Fruit fly (Drosophila melanogaster) whole organism, pupa: Measurements from ENCODE around the gene Cyt-b5-r.
A peak's percentile ranks its signal among the peaks of the same experiment; 100 is the strongest.

Experiments used
- CG10348 ChIP-seq: fragments of 200-800 bp; sonication (Bioruptor generic); IDR thresholded peaks from 2 replicates; pipeline ENCODE4 v1.3.6; 2022; ENCODE audit warnings: missing biosample characterization, missing genetic modification characterization
- CG12605 ChIP-seq: fragments of 200-800 bp; sonication (Bioruptor generic); IDR thresholded peaks from 2 replicates; pipeline ENCODE4 v1.3.6; 2022; ENCODE audit warnings: missing biosample characterization, missing genetic modification characterization
- CG13204 ChIP-seq: fragments of 200-800 bp; sonication (Bioruptor generic); optimal IDR thresholded peaks from 2 replicates; lab custom pipeline; 2018; ENCODE audit warnings: missing biosample characterization, mild to moderate bottlenecking, missing genetic modification characterization, moderate library complexity
- CG14655 ChIP-seq: fragments of 200-800 bp; sonication (Bioruptor generic); optimal IDR thresholded peaks from 3 replicates; lab custom pipeline; 2017; ENCODE audit warnings: mild to moderate bottlenecking, missing biosample characterization, missing genetic modification reagents, missing genetic modification characterization
- CG15710 ChIP-seq: fragments of 200-800 bp; sonication (Bioruptor generic); optimal IDR thresholded peaks from 2 replicates; lab custom pipeline; 2018; ENCODE audit warnings: missing biosample characterization, mild to moderate bottlenecking, missing genetic modification characterization, moderate library complexity
- CG17806 ChIP-seq: fragments of 200-800 bp; sonication (Bioruptor generic); optimal IDR thresholded peaks from 2 replicates; lab custom pipeline; 2018; ENCODE audit warnings: missing biosample characterization, mild to moderate bottlenecking, missing genetic modification characterization, moderate library complexity
- CG32121 ChIP-seq: fragments of 200-800 bp; sonication (Bioruptor generic); IDR thresholded peaks from 2 replicates; pipeline ENCODE4 v1.3.6; 2022; ENCODE audit warnings: missing biosample characterization, missing genetic modification characterization
- CG34367 ChIP-seq: fragments of 200-800 bp; sonication (Bioruptor generic); optimal IDR thresholded peaks from 2 replicates; lab custom pipeline; 2018; ENCODE audit warnings: missing biosample characterization, mild to moderate bottlenecking, missing genetic modification characterization
- CG4496 ChIP-seq: fragments of 200-800 bp; sonication (Bioruptor generic); IDR thresholded peaks from 3 replicates; pipeline ENCODE4 v1.3.6; 2022; ENCODE audit warnings: missing biosample characterization, missing genetic modification characterization
- CG8159 ChIP-seq: fragments of 200-800 bp; sonication (Bioruptor generic); optimal IDR thresholded peaks from 3 replicates; lab custom pipeline; 2018; ENCODE audit warnings: missing biosample characterization, mild to moderate bottlenecking, missing genetic modification characterization, moderate library complexity
- CG8301 ChIP-seq: fragments of 200-800 bp; sonication (Bioruptor generic); optimal IDR thresholded peaks from 2 replicates; lab custom pipeline; 2018; ENCODE audit warnings: missing biosample characterization, mild to moderate bottlenecking, missing genetic modification characterization
- CG9948 ChIP-seq: fragments of 200-800 bp; sonication (Bioruptor generic); optimal IDR thresholded peaks from 2 replicates; lab custom pipeline; 2018; ENCODE audit warnings: missing biosample characterization, mild to moderate bottlenecking, missing genetic modification characterization, moderate library complexity
- D1 ChIP-seq: fragments of 200-800 bp; sonication (Bioruptor generic); optimal IDR thresholded peaks from 2 replicates; lab custom pipeline; 2018; ENCODE audit warnings: missing biosample characterization, mild to moderate bottlenecking, missing genetic modification characterization, moderate library complexity
- EcR ChIP-seq: fragments of 200-800 bp; sonication (Bioruptor generic); optimal IDR thresholded peaks from 3 replicates; lab custom pipeline; 2019; ENCODE audit warnings: missing biosample characterization, missing genetic modification characterization, mild to moderate bottlenecking, moderate library complexity, missing genetic modification reagents
- Ets98B ChIP-seq: fragments of 200-800 bp; sonication (Bioruptor generic); IDR thresholded peaks from 2 replicates; pipeline ENCODE4 v1.3.6; 2022; ENCODE audit warnings: missing biosample characterization, missing genetic modification characterization
- Pif1A ChIP-seq: fragments of 200-800 bp; sonication (Bioruptor generic); optimal IDR thresholded peaks from 3 replicates; lab custom pipeline; 2016; ENCODE audit warnings: missing biosample characterization, missing genetic modification characterization
- Pif1B ChIP-seq: fragments of 200-800 bp; sonication (Bioruptor generic); optimal IDR thresholded peaks from 3 replicates; lab custom pipeline; 2016; ENCODE audit warnings: missing biosample characterization, missing genetic modification characterization
- Snoo ChIP-seq: fragments of 200-800 bp; sonication (Bioruptor generic); optimal IDR thresholded peaks from 3 replicates; lab custom pipeline; 2017; ENCODE audit warnings: missing biosample characterization, mild to moderate bottlenecking, missing genetic modification characterization, inconsistent platforms
- fd96Ca ChIP-seq: fragments of 200-800 bp; sonication (Bioruptor generic); IDR thresholded peaks from 3 replicates; pipeline ENCODE4 v1.3.6; 2022; ENCODE audit warnings: missing biosample characterization, missing genetic modification characterization
- gl ChIP-seq: fragments of 200-800 bp; sonication (Bioruptor generic); optimal IDR thresholded peaks from 2 replicates; lab custom pipeline; 2018; ENCODE audit warnings: missing biosample characterization, mild to moderate bottlenecking, missing genetic modification characterization
- rn ChIP-seq: fragments of 200-800 bp; sonication (Bioruptor generic); IDR thresholded peaks from 2 replicates; pipeline ENCODE4 v1.3.6; 2022; ENCODE audit warnings: missing biosample characterization, missing genetic modification characterization

The Cyt-b5-r gene

dm6 chr2L:16826872-16827506, 36.5 kb upstream of the Cyt-b5-r start, which contains the start of gene AspRS-m:
AspRS-m (plus strand) TSS chr2L:16827078.
- TF ChIP-seq EcR (GFP tag; lab: Kevin White, UChicago) (no peak), CG10348 (GFP tag; lab: Robert Waterston, UW) (no peak), CG32121 (GFP tag; lab: Robert Waterston, UW) (no peak), rn (GFP tag; lab: Robert Waterston, UW) (no peak), CG8159 (tag; lab: Kevin White, UChicago) (no peak), Pif1A (GFP tag; lab: Kevin White, UChicago) (no peak), CG4496 (no peak), CG15710 (tag; lab: Kevin White, UChicago) (no peak), CG12605 (no peak), Snoo (tag; lab: Kevin White, UChicago) (no peak), fd96Ca (GFP tag; lab: Robert Waterston, UW) (no peak), CG34367 (no peak), Pif1B (GFP tag; lab: Kevin White, UChicago) (no peak), Ets98B (GFP tag; lab: Robert Waterston, UW) (no peak), D1 (tag; lab: Kevin White, UChicago) (no peak), CG14655 (GFP tag; lab: Kevin White, UChicago) (no peak), gl (tag; lab: Kevin White, UChicago) (no peak), CG17806 (tag; lab: Kevin White, UChicago) (no peak), CG13204 (no peak)

- TF ChIP-seq CG4496 (no peak), gl (tag; lab: Kevin White, UChicago) (no peak)
- TF ChIP-seq, all 21 proteins: peak for 0
These were observed 34.4 kb upstream of the Cyt-b5-r start, which contains the start of gene Cse1 for dm6 chr2L:16824905-16825333. Cse1 (minus strand) TSS chr2L:16825207.

dm6 chr2L:16820993-16821392, 30.5 kb upstream of the Cyt-b5-r start, which contains the start of gene CG13280:
CG13280 (minus strand) TSS chr2L:16821093.
- no peak for TF ChIP-seq Snoo (tag; lab: Kevin White, UChicago)

dm6 chr2L:16819714-16820113, 29.2 kb upstream of the Cyt-b5-r start:
- no peak for TF ChIP-seq fd96Ca (GFP tag; lab: Robert Waterston, UW)
- no peak for TF ChIP-seq CG15710 (tag; lab: Kevin White, UChicago)

- TF ChIP-seq Snoo (tag; lab: Kevin White, UChicago) (peak; percentile 46), CG34367 (peak; percentile 70), CG13204 (no peak), Ets98B (GFP tag; lab: Robert Waterston, UW) (peak; percentile 75), Pif1A (GFP tag; lab: Kevin White, UChicago) (peak; percentile 80), CG9948 (tag; lab: Kevin White, UChicago) (peak; percentile 69), EcR (GFP tag; lab: Kevin White, UChicago) (peak; percentile 86), CG4496 (peak; percentile 81), CG12605 (peak; percentile 50), Pif1B (GFP tag; lab: Kevin White, UChicago) (peak; percentile 68), D1 (tag; lab: Kevin White, UChicago) (peak; percentile 17), CG14655 (GFP tag; lab: Kevin White, UChicago) (peak; percentile 81), CG32121 (GFP tag; lab: Robert Waterston, UW) (peak; percentile 74), CG8301 (tag; lab: Kevin White, UChicago) (peak; percentile 80), rn (GFP tag; lab: Robert Waterston, UW) (no peak), CG15710 (tag; lab: Kevin White, UChicago) (peak; percentile 78), CG8159 (tag; lab: Kevin White, UChicago) (peak; percentile 78), fd96Ca (GFP tag; lab: Robert Waterston, UW) (no peak), gl (tag; lab: Kevin White, UChicago) (peak; percentile 35), CG17806 (tag; lab: Kevin White, UChicago) (peak; percentile 79), CG10348 (GFP tag; lab: Robert Waterston, UW) (no peak)
- TF ChIP-seq, all 21 proteins: peak for 17
These were observed 27.9 kb upstream of the Cyt-b5-r start for dm6 chr2L:16818335-16818973.

- no peak for TF ChIP-seq gl (tag; lab: Kevin White, UChicago)
- no peak for TF ChIP-seq Snoo (tag; lab: Kevin White, UChicago)
- TF ChIP-seq rn (GFP tag; lab: Robert Waterston, UW): no peak
- TF ChIP-seq D1 (tag; lab: Kevin White, UChicago): no peak
- TF ChIP-seq CG8159 (tag; lab: Kevin White, UChicago): peak; percentile 50
- TF ChIP-seq CG17806 (tag; lab: Kevin White, UChicago): no peak
- TF ChIP-seq CG12605: no peak
- no peak for TF ChIP-seq EcR (GFP tag; lab: Kevin White, UChicago)
- no peak for TF ChIP-seq CG4496
These were observed 27.0 kb upstream of the Cyt-b5-r start for dm6 chr2L:16817421-16818101.
